Worm (Caenorhabditis elegans): Measurements from ENCODE around the gene ceh-81.

ceh-81 gene

ce11 chrII:1700518-1701091 lies 29.6 kb upstream of the ceh-81 start:
- 0 out of 2 replicates have a peak, but pooled peaks have one; percentile 48 for TF ChIP-seq dmd-8 (GFP tag; IDR thresholded peaks at IDR 0.05)

- TF ChIP-seq gei-8 (GFP tag; optimal IDR thresholded peaks at IDR 0.05) (no peak), mdl-1 (tag; optimal IDR thresholded peaks at IDR 0.05) (no peak), nhr-76 (tag; optimal IDR thresholded peaks at IDR 0.05) (no peak), snpc-1.2 (GFP tag; IDR thresholded peaks at IDR 0.05) (no peak), nhr-237 (tag; optimal IDR thresholded peaks at IDR 0.05) (no peak), nhr-28 (tag; optimal IDR thresholded peaks at IDR 0.05) (no peak), zfp-3 (GFP tag; conservative IDR thresholded peaks at IDR 0.05) (no peak)
These were observed 26.8 kb upstream of the ceh-81 start, which contains the start of gene fbxb-47 for ce11 chrII:1703363-1703762. Gene fbxb-47 (minus strand): TSS chrII:1703463.

ce11 chrII:1706385-1706784 lies 23.8 kb upstream of the ceh-81 start, which contains the start of gene sdz-18:
Gene sdz-18 (minus strand): TSS chrII:1706485.
- TF ChIP-seq saeg-2 (GFP tag; IDR thresholded peaks at IDR 0.05) (no peak), lin-39 (tag; optimal IDR thresholded peaks at IDR 0.05) (no peak), aha-1 (tag) (peak; percentile 44), aly-2 (tag; optimal IDR thresholded peaks at IDR 0.05) (no peak)

- TF ChIP-seq pha-4 (GFP tag; IDR thresholded peaks at IDR 0.05) (no peak), pha-4 (tag; optimal IDR thresholded peaks at IDR 0.05) (no peak), aha-1 (tag) (peak; percentile 28)
These were observed 20.2 kb upstream of the ceh-81 start, which contains the start of gene fbxa-184 for ce11 chrII:1709959-1710358. Gene fbxa-184 (plus strand): TSS chrII:1710259.

- no peak for TF ChIP-seq hlh-11 (tag; optimal IDR thresholded peaks at IDR 0.05)
- no peak for TF ChIP-seq snpc-4 (tag; optimal IDR thresholded peaks at IDR 0.05)
- TF ChIP-seq spr-1 (tag; optimal IDR thresholded peaks at IDR 0.05) = no peak
- no peak for TF ChIP-seq ztf-11 (tag; optimal IDR thresholded peaks at IDR 0.05)
- no peak for TF ChIP-seq madf-5 (GFP tag; IDR thresholded peaks at IDR 0.05)
- TF ChIP-seq Y105C5A.15 (GFP tag; IDR thresholded peaks at IDR 0.05) = no peak
- TF ChIP-seq pha-4 (GFP tag; IDR thresholded peaks at IDR 0.05) = no peak
- no peak for TF ChIP-seq pha-4 (tag; optimal IDR thresholded peaks at IDR 0.05)
- TF ChIP-seq dve-1 (tag; optimal IDR thresholded peaks at IDR 0.05; ENCODE audit: insufficient read depth) = no peak
- TF ChIP-seq hif-1 (tag; optimal IDR thresholded peaks at IDR 0.05) = no peak
- TF ChIP-seq cey-2 (tag; optimal IDR thresholded peaks at IDR 0.05; ENCODE audit: borderline replicate concordance, insufficient read depth) = no peak
- no peak for TF ChIP-seq nhr-11 (tag; optimal IDR thresholded peaks at IDR 0.05)
These were observed 17.3 kb upstream of the ceh-81 start, which contains the start of gene btb-7 for ce11 chrII:1712938-1713337. Gene btb-7 (plus strand): TSS chrII:1713238.

- no peak for TF ChIP-seq nhr-6 (tag; optimal IDR thresholded peaks at IDR 0.05)
- no peak for TF ChIP-seq zip-11 (GFP tag; IDR thresholded peaks at IDR 0.05)
These were observed 15.3 kb upstream of the ceh-81 start, which contains the start of gene btb-6 for ce11 chrII:1714772-1715353. Gene btb-6 (plus strand): TSS chrII:1715303.

- TF ChIP-seq unc-62 (GFP tag; optimal IDR thresholded peaks at IDR 0.05 in 1 of 2) (no peak), unc-62 (tag; optimal IDR thresholded peaks at IDR 0.05) (no peak), hmg-1.1 (GFP tag; IDR thresholded peaks at IDR 0.05) (no peak), aha-1 (tag) (no peak), nhr-48 (tag; optimal IDR thresholded peaks at IDR 0.05) (no peak), ces-1 (GFP tag; optimal IDR thresholded peaks at IDR 0.05) (no peak), mdt-29 (GFP tag; IDR thresholded peaks at IDR 0.05) (no peak), madf-9 (GFP tag; conservative IDR thresholded peaks at IDR 0.05) (no peak), nhr-6 (tag; optimal IDR thresholded peaks at IDR 0.05) (no peak), nhr-77 (tag; optimal IDR thresholded peaks at IDR 0.05) (no peak), nhr-11 (tag; optimal IDR thresholded peaks at IDR 0.05) (no peak), duxl-1 (tag; optimal IDR thresholded peaks at IDR 0.05; ENCODE audit: poor library complexity) (no peak), ceh-62 (tag; optimal IDR thresholded peaks at IDR 0.05) (no peak), nhr-28 (tag; optimal IDR thresholded peaks at IDR 0.05) (no peak), zfp-2 (tag; optimal IDR thresholded peaks at IDR 0.05) (no peak), T26A8.4 (GFP tag; IDR thresholded peaks at IDR 0.05) (no peak), daf-19 (GFP tag; conservative IDR thresholded peaks at IDR 0.05) (no peak), lin-1 (GFP tag; IDR thresholded peaks at IDR 0.05) (no peak), saeg-2 (GFP tag; IDR thresholded peaks at IDR 0.05) (no peak)
These were observed 11.1 kb upstream of the ceh-81 start, which contains the start of gene fbxb-48 for ce11 chrII:1719153-1719552. Gene fbxb-48 (minus strand): TSS chrII:1719253.

Data from whole organism, L4 larva.